Worm (Caenorhabditis elegans) whole organism, L3 larva: ENCODE data around the gene C05D12.1.

Source experiments
- elt-2 ChIP-seq: sonication (generic microtip); optimal IDR thresholded peaks from 2 replicates; lab custom pipeline; 2016; ENCODE audit warnings: missing genetic modification reagents, mild to moderate bottlenecking, missing genetic modification characterization, missing compliant biosample characterization
- lsy-12 ChIP-seq: sonication (generic microtip); optimal IDR thresholded peaks from 2 replicates; lab custom pipeline; 2016; ENCODE audit warnings: mild to moderate bottlenecking, missing genetic modification characterization, missing compliant biosample characterization
- nfya-1 ChIP-seq: sonication (generic microtip); optimal IDR thresholded peaks from 2 replicates; lab custom pipeline; 2017; ENCODE audit warnings: missing genetic modification characterization, mild to moderate bottlenecking, missing compliant biosample characterization, antibody characterized with exemption, moderate library complexity; ENCODE audit not compliant: insufficient read depth
- pqm-1 ChIP-seq: fragments of 150-350 bp; optimal IDR thresholded peaks from 2 replicates; lab custom pipeline; 2017; ENCODE audit warnings: missing biosample characterization, missing genetic modification characterization, inconsistent platforms
- sea-2 ChIP-seq: fragments of 150-350 bp; sonication (generic microtip); optimal IDR thresholded peaks from 4 replicates; lab custom pipeline; 2014; ENCODE audit warnings: missing biosample characterization, missing genetic modification reagents, missing genetic modification characterization
- ztf-11 ChIP-seq: fragments of 150-350 bp; optimal IDR thresholded peaks from 2 replicates; lab custom pipeline; 2014; ENCODE audit warnings: missing biosample characterization, missing genetic modification characterization

DNA sequence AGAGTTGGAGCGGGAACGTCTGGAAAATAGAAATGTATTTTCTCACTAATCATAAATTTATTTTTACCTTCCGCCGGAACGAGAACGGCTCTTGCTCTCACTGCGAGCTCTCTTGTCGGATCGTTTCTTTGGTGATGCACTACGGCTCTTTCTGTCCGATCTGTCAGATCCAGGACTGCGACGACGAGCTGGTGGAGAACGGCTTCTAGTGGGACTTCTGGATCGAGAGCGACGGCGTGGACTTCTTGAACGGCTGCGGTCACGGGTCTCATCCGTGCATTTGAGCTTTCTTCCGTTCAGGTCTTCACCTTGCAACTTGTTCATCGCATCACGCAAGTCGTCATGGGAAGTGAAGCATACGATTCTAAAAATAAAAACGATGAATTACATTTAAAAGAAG is 36.2 kb upstream of the C05D12.1 start:
- TF ChIP-seq ztf-11 (tag; lab: Kevin White, UChicago) (no peak), pqm-1 (tag; lab: Kevin White, UChicago) (no peak), elt-2 (tag; lab: Kevin White, UChicago) (no peak), sea-2 (GFP tag; lab: Kevin White, UChicago) (no peak), lsy-12 (no peak), nfya-1 (tag; lab: Kevin White, UChicago) (no peak)
